Worm (Caenorhabditis elegans) whole organism, L4 larva: Measurements from ENCODE around the gene F13A7.12.

Experiments used
- F10B5.3 ChIP-seq: sonication (generic microtip); optimal IDR thresholded peaks from 2 replicates; lab custom pipeline; 2016; ENCODE audit warnings: mild to moderate bottlenecking, missing genetic modification characterization, missing compliant biosample characterization
- F44E2.7 ChIP-seq: fragments of 200-800 bp; sonication (Bioruptor generic); IDR thresholded peaks from 2 replicates; pipeline ENCODE4 v2.1.2; 2022; ENCODE audit warnings: missing genetic modification characterization, missing compliant biosample characterization
- R02D3.7 ChIP-seq: fragments of 150-350 bp; sonication (generic microtip); optimal IDR thresholded peaks from 3 replicates; lab custom pipeline; 2014; ENCODE audit warnings: missing biosample characterization, missing genetic modification characterization
- T20F7.1 ChIP-seq: fragments of 200-800 bp; sonication (Bioruptor generic); optimal IDR thresholded peaks from 2 replicates; lab custom pipeline; 2018; ENCODE audit warnings: mild to moderate bottlenecking, missing genetic modification characterization, missing compliant biosample characterization
- T26A8.4 ChIP-seq: fragments of 200-800 bp; sonication (Bioruptor generic); IDR thresholded peaks from 2 replicates; pipeline ENCODE4 v1.3.6; 2022; ENCODE audit warnings: missing genetic modification characterization, missing compliant biosample characterization
- ZK337.2 ChIP-seq: fragments of 200-800 bp; sonication (Bioruptor generic); IDR thresholded peaks from 2 replicates; pipeline ENCODE4 v1.3.6; 2022; ENCODE audit warnings: missing genetic modification reagents, missing genetic modification characterization, missing compliant biosample characterization
- aha-1 ChIP-seq: fragments of 150-350 bp; peaks from one replicate; lab custom pipeline; 2014; ENCODE audit warnings: missing biosample characterization, missing genetic modification characterization
- aly-2 ChIP-seq: sonication (generic microtip); optimal IDR thresholded peaks from 2 replicates; lab custom pipeline; 2018; ENCODE audit warnings: missing biosample characterization, missing genetic modification characterization
- ama-1 ChIP-seq: fragments of 150-350 bp; optimal IDR thresholded peaks from 2 replicates; lab custom pipeline; 2014; ENCODE audit warnings: inconsistent platforms, mixed read lengths
- ceh-32 ChIP-seq: sonication (generic microtip); optimal IDR thresholded peaks from 2 replicates; lab custom pipeline; 2016; ENCODE audit warnings: mild to moderate bottlenecking, missing genetic modification characterization, missing compliant biosample characterization; ENCODE audit not compliant: poor library complexity
- ceh-82 ChIP-seq: sonication (generic microtip); optimal IDR thresholded peaks from 2 replicates; lab custom pipeline; 2017; ENCODE audit warnings: missing biosample characterization, missing genetic modification characterization
- ctbp-1 ChIP-seq: fragments of 200-800 bp; sonication (Bioruptor generic); IDR thresholded peaks from 2 replicates; pipeline ENCODE4 v1.3.6; 2022; ENCODE audit warnings: missing genetic modification reagents, missing genetic modification characterization, missing compliant biosample characterization
- daf-16 ChIP-seq, 3 experiments: sonication (generic microtip); optimal IDR thresholded peaks; 2 replicates each; lab custom pipeline; 2016 to 2017; ENCODE audit warnings: missing genetic modification characterization in 3 of 3, missing genetic modification reagents in 3 of 3, mild to moderate bottlenecking in 2 of 3, missing compliant biosample characterization in 2 of 3, missing biosample characterization in 1 of 3, moderate library complexity in 1 of 3
- dmd-6 ChIP-seq: fragments of 200-800 bp; sonication (Bioruptor generic); IDR thresholded peaks from 2 replicates; pipeline ENCODE4 v1.3.6; 2022; ENCODE audit warnings: missing genetic modification reagents, missing genetic modification characterization, missing compliant biosample characterization
- dve-1 ChIP-seq: sonication (generic microtip); optimal IDR thresholded peaks from 2 replicates; lab custom pipeline; 2017; ENCODE audit warnings: antibody characterized with exemption, mild to moderate bottlenecking, missing genetic modification characterization, missing compliant biosample characterization; ENCODE audit not compliant: insufficient read depth
- fkh-10 ChIP-seq: fragments of 150-350 bp; optimal IDR thresholded peaks from 2 replicates; lab custom pipeline; 2014; ENCODE audit warnings: missing biosample characterization, missing genetic modification reagents, missing genetic modification characterization
- hif-1 ChIP-seq, 2 experiments: sonication (generic microtip); optimal IDR thresholded peaks; 2 replicates each; lab custom pipeline; 2016 to 2017; ENCODE audit warnings: missing compliant biosample characterization in 2 of 2, missing genetic modification characterization in 2 of 2, missing genetic modification reagents in 2 of 2, missing genotype in 2 of 2, mild to moderate bottlenecking in 1 of 2
- lin-1 ChIP-seq: fragments of 200-800 bp; sonication (Bioruptor generic); IDR thresholded peaks from 2 replicates; pipeline ENCODE4 v1.3.6; 2022; ENCODE audit warnings: missing genetic modification reagents, missing genetic modification characterization, missing compliant biosample characterization
- lin-38 ChIP-seq: fragments of 200-800 bp; sonication (Bioruptor generic); IDR thresholded peaks from 2 replicates; pipeline ENCODE4 v1.3.6; 2022; ENCODE audit warnings: missing genetic modification reagents, missing genetic modification characterization, missing compliant biosample characterization
- lir-3 ChIP-seq: sonication (generic microtip); optimal IDR thresholded peaks from 2 replicates; lab custom pipeline; 2016; ENCODE audit warnings: mild to moderate bottlenecking, missing genetic modification characterization, missing compliant biosample characterization
- mdt-29 ChIP-seq: fragments of 200-800 bp; sonication (Bioruptor generic); IDR thresholded peaks from 2 replicates; pipeline ENCODE4 v1.3.6; 2022; ENCODE audit warnings: missing genetic modification reagents, missing genetic modification characterization, missing compliant biosample characterization
- mxl-2 ChIP-seq: fragments of 200-800 bp; sonication (Bioruptor generic); conservative IDR thresholded peaks from 2 replicates; pipeline ENCODE4 v1.3.6; 2022; ENCODE audit warnings: missing genetic modification reagents, missing genetic modification characterization, missing compliant biosample characterization
- nhr-111 ChIP-seq: fragments of 200-800 bp; sonication (Bioruptor generic); optimal IDR thresholded peaks from 2 replicates; lab custom pipeline; 2018; ENCODE audit warnings: mild to moderate bottlenecking, missing genetic modification characterization, missing compliant biosample characterization
- nhr-25 ChIP-seq: sonication (generic microtip); optimal IDR thresholded peaks from 2 replicates; lab custom pipeline; 2017; ENCODE audit warnings: missing genetic modification characterization, mild to moderate bottlenecking, missing compliant biosample characterization, antibody characterized with exemption, moderate library complexity, borderline replicate concordance; ENCODE audit not compliant: insufficient read depth
- nhr-41 ChIP-seq: fragments of 200-800 bp; sonication (Bioruptor generic); IDR thresholded peaks from 2 replicates; pipeline ENCODE4 v1.3.6; 2022; ENCODE audit warnings: missing genetic modification reagents, missing genetic modification characterization, missing compliant biosample characterization
- nhr-76 ChIP-seq: fragments of 150-350 bp; optimal IDR thresholded peaks from 2 replicates; lab custom pipeline; 2014; ENCODE audit warnings: missing biosample characterization, missing genetic modification characterization
- nhr-77 ChIP-seq: fragments of 150-350 bp; optimal IDR thresholded peaks from 2 replicates; lab custom pipeline; 2014; ENCODE audit warnings: missing biosample characterization, missing genetic modification characterization
- pha-4 ChIP-seq, 2 experiments: fragments of 150-350 bp in 1 of 2; fragments of 200-800 bp in 1 of 2; sonication (Bioruptor generic) in 1 of 2; IDR thresholded peaks in 1 of 2; optimal IDR thresholded peaks in 1 of 2; 2 replicates each; pipeline versions ENCODE4 v1.3.6 to Lab custom; 2014 to 2022; ENCODE audit warnings: missing genetic modification characterization in 2 of 2, missing genetic modification reagents in 2 of 2, missing biosample characterization in 1 of 2, missing compliant biosample characterization in 1 of 2
- php-3 ChIP-seq: fragments of 200-800 bp; sonication (Bioruptor generic); IDR thresholded peaks from 2 replicates; pipeline ENCODE4 v1.3.6; 2022; ENCODE audit warnings: missing genetic modification reagents, missing genetic modification characterization, missing compliant biosample characterization
- tra-1 ChIP-seq: fragments of 200-800 bp; sonication (Bioruptor generic); IDR thresholded peaks from 2 replicates; pipeline ENCODE4 v1.3.6; 2022; ENCODE audit warnings: missing genetic modification reagents, missing genetic modification characterization, missing compliant biosample characterization
- zip-11 ChIP-seq: fragments of 200-800 bp; sonication (Bioruptor generic); IDR thresholded peaks from 2 replicates; pipeline ENCODE4 v1.3.6; 2022; ENCODE audit warnings: missing genetic modification characterization, missing compliant biosample characterization
- zip-2 ChIP-seq: fragments of 150-350 bp; optimal IDR thresholded peaks from 2 replicates; lab custom pipeline; 2014; ENCODE audit warnings: missing biosample characterization, missing genetic modification characterization
- ztf-11 ChIP-seq: fragments of 150-350 bp; optimal IDR thresholded peaks from 2 replicates; lab custom pipeline; 2014; ENCODE audit warnings: missing biosample characterization, missing genetic modification characterization

Gene F13A7.12

ce11 chrV:16357253-16357652 lies 38.6 kb upstream of the F13A7.12 start, which contains the start of gene pptr-1 (continued):
- TF ChIP-seq daf-16 (GFP tag; optimal IDR thresholded peaks at IDR 0.05; lab: Kevin White, UChicago) (no peak), daf-16 (tag; optimal IDR thresholded peaks at IDR 0.05; lab: Kevin White, UChicago) (peak; percentile 63), F10B5.3 (tag; lab: Kevin White, UChicago) (no peak), aly-2 (no peak), hif-1 (tag; optimal IDR thresholded peaks at IDR 0.05; lab: Kevin White, UChicago) (no peak), nhr-77 (tag; lab: Kevin White, UChicago) (no peak)
- TF ChIP-seq, all 104 proteins: peak for 15

ce11 chrV:16361350-16361749 lies 34.5 kb upstream of the F13A7.12 start:
- TF ChIP-seq tra-1 (GFP tag; lab: Robert Waterston, UW): no peak
- no peak for TF ChIP-seq mxl-2 (GFP tag; lab: Robert Waterston, UW)
- no peak for TF ChIP-seq nhr-41 (GFP tag; lab: Robert Waterston, UW)
- no peak for TF ChIP-seq ZK337.2 (GFP tag; lab: Robert Waterston, UW)
- TF ChIP-seq dmd-6 (GFP tag; lab: Robert Waterston, UW): no peak
- TF ChIP-seq nhr-111: no peak
- no peak for TF ChIP-seq dve-1 (tag; lab: Kevin White, UChicago)
- no peak for TF ChIP-seq zip-2 (tag; lab: Kevin White, UChicago)

ce11 chrV:16367575-16367974 lies 28.3 kb upstream of the F13A7.12 start, which contains the start of gene W08G11.3:
Gene W08G11.3, plus strand, starts transcription at chrV:16367681.
- TF ChIP-seq lin-38 (GFP tag; lab: Robert Waterston, UW) (0 out of 2 replicates have a peak, but pooled peaks have one; percentile 9), R02D3.7 (tag; lab: Kevin White, UChicago) (peak; percentile 37), ama-1 (lab: Kevin White, UChicago) (peak; percentile 55), lin-1 (no peak), dve-1 (tag; lab: Kevin White, UChicago) (peak; percentile 11), F10B5.3 (tag; lab: Kevin White, UChicago) (peak; percentile 25), lir-3 (tag; lab: Kevin White, UChicago) (no peak), mdt-29 (0 out of 2 replicates have a peak, but pooled peaks have one; percentile 29), zip-11 (GFP tag; lab: Robert Waterston, UW) (no peak), T26A8.4 (GFP tag; lab: Robert Waterston, UW) (peak; percentile 58; the same call in 1 of the 2 replicates), aha-1 (tag; lab: Kevin White, UChicago) (peak; percentile 36)

ce11 chrV:16368143-16368542 lies 27.7 kb upstream of the F13A7.12 start:
- no peak for TF ChIP-seq ceh-82 (tag; lab: Kevin White, UChicago)
- no peak for TF ChIP-seq ceh-32 (tag; lab: Kevin White, UChicago)
- no peak for TF ChIP-seq php-3 (GFP tag; lab: Robert Waterston, UW)
- TF ChIP-seq ztf-11 (tag; lab: Kevin White, UChicago): no peak
- TF ChIP-seq pha-4 (GFP tag; IDR thresholded peaks at IDR 0.05; lab: Robert Waterston, UW): no peak
- TF ChIP-seq pha-4 (tag; optimal IDR thresholded peaks at IDR 0.05; lab: Kevin White, UChicago): no peak
- TF ChIP-seq mdt-29: no peak
- no peak for TF ChIP-seq F44E2.7 (GFP tag; lab: Robert Waterston, UW)
- no peak for TF ChIP-seq nhr-77 (tag; lab: Kevin White, UChicago)
- TF ChIP-seq tra-1 (GFP tag; lab: Robert Waterston, UW): no peak
- no peak for TF ChIP-seq nhr-76 (tag; lab: Kevin White, UChicago)
- TF ChIP-seq R02D3.7 (tag; lab: Kevin White, UChicago): no peak
- TF ChIP-seq ctbp-1 (GFP tag; lab: Robert Waterston, UW): no peak
- TF ChIP-seq T20F7.1 (GFP tag; lab: Kevin White, UChicago): no peak
- TF ChIP-seq fkh-10 (GFP tag; lab: Kevin White, UChicago): no peak
- TF ChIP-seq nhr-25 (tag; lab: Kevin White, UChicago): no peak
